Worm (Caenorhabditis elegans): ENCODE measurements around the gene C29F4.3.

- TF ChIP-seq lin-35 (GFP tag; optimal IDR thresholded peaks at IDR 0.05) (no peak), ama-1 (optimal IDR thresholded peaks at IDR 0.05) (no peak), ama-1 (GFP tag; optimal IDR thresholded peaks at IDR 0.05) (no peak)
Measured at ce11 chrIV:11225206-11225605, 1.4 kb upstream of the C29F4.3 start, which contains the start of gene col-125.
